Fruit fly (Drosophila melanogaster) ovary, adult (tissue): Measurements from ENCODE around the gene CG6999.

Source experiments
- CG17801 ChIP-seq: fragments of 200-800 bp; optimal IDR thresholded peaks from 2 replicates; lab custom pipeline; 2019; ENCODE audit warnings: missing biosample characterization, mild to moderate bottlenecking, missing genetic modification characterization, moderate library complexity; ENCODE audit not compliant: partially characterized antibody

Gene CG6999

dm6 chrX:9128012-9128280 is 39.8 kb downstream of the CG6999 start:
- TF ChIP-seq CG17801 = no peak

dm6 chrX:9129436-9129835 is 41.3 kb downstream of the CG6999 start:
- no peak for TF ChIP-seq CG17801

dm6 chrX:9130243-9130642 is 42.1 kb downstream of the CG6999 start:
- no peak for TF ChIP-seq CG17801

- TF ChIP-seq CG17801 = no peak
Observed at dm6 chrX:9131523-9131922, 43.4 kb downstream of the CG6999 start.

- TF ChIP-seq CG17801 = no peak
Observed at dm6 chrX:9132589-9133237, 44.5 kb downstream of the CG6999 start.

dm6 chrX:9133577-9134240 is 45.5 kb downstream of the CG6999 start:
- TF ChIP-seq CG17801 = no peak

- no peak for TF ChIP-seq CG17801
Observed at dm6 chrX:9134241-9134849, 46.2 kb downstream of the CG6999 start.

- TF ChIP-seq CG17801 = no peak
Observed at dm6 chrX:9134922-9135453, 46.8 kb downstream of the CG6999 start, which contains the start of gene fend. TSS of gene fend (minus strand) at chrX:9135099.

dm6 chrX:9136776-9137550 is 48.8 kb downstream of the CG6999 start:
- no peak for TF ChIP-seq CG17801
